Worm (Caenorhabditis elegans): ENCODE measurements around the gene sup-1.
A peak's percentile ranks its signal among the peaks of the same experiment; 100 is the strongest.

sup-1 gene

DNA sequence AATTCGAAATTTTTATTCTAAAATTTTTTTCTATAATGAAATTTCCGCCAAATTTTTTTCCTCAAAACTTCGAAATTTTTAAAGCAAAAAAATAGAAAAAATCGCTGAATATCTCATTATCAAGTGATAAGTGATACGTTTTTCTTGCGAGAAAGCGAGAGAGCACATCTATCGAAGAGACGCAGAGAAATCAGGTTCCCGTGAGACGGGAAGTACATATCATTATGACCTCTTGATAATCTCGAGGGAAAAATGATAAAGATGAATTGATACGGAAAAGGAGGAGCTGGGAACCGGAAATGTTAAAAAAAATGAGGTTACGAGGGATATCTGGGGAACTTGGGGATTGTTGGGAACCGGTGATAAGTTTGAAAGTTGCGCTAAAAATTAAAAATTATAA lies 10.4 kb downstream of the sup-1 start:
- TF ChIP-seq ceh-91 (GFP tag; IDR thresholded peaks at IDR 0.05) (no peak), die-1 (tag; optimal IDR thresholded peaks at IDR 0.05) (no peak), pha-4 (tag; optimal IDR thresholded peaks at IDR 0.05) (no peak), dpl-1 (GFP tag; optimal IDR thresholded peaks at IDR 0.05) (no peak), gei-17 (GFP tag; optimal IDR thresholded peaks at IDR 0.05) (no peak), madf-6 (GFP tag; IDR thresholded peaks at IDR 0.05) (no peak), mcd-1 (GFP tag; IDR thresholded peaks at IDR 0.05) (0 out of 2 replicates have a peak, but pooled peaks have one; percentile 7), nhr-80 (tag; optimal IDR thresholded peaks at IDR 0.05) (peak; percentile 4), F49E8.2 (tag; optimal IDR thresholded peaks at IDR 0.05; ENCODE audit: insufficient read depth) (no peak), mxl-1 (tag; optimal IDR thresholded peaks at IDR 0.05) (no peak), hmg-1.2 (GFP tag; IDR thresholded peaks at IDR 0.05) (peak; percentile 72), F10E7.11 (tag; optimal IDR thresholded peaks at IDR 0.05) (no peak), K11D2.4 (GFP tag; IDR thresholded peaks at IDR 0.05) (no peak), lin-40 (tag; optimal IDR thresholded peaks at IDR 0.05) (no peak), dpff-1 (tag; optimal IDR thresholded peaks at IDR 0.05) (no peak), lsy-27 (tag; optimal IDR thresholded peaks at IDR 0.05; ENCODE audit: borderline replicate concordance, insufficient read depth) (no peak), ztf-18 (tag; optimal IDR thresholded peaks at IDR 0.05) (no peak), ztf-6 (GFP tag; IDR thresholded peaks at IDR 0.05) (no peak), K12H6.12 (tag; optimal IDR thresholded peaks at IDR 0.05) (no peak)

DNA sequence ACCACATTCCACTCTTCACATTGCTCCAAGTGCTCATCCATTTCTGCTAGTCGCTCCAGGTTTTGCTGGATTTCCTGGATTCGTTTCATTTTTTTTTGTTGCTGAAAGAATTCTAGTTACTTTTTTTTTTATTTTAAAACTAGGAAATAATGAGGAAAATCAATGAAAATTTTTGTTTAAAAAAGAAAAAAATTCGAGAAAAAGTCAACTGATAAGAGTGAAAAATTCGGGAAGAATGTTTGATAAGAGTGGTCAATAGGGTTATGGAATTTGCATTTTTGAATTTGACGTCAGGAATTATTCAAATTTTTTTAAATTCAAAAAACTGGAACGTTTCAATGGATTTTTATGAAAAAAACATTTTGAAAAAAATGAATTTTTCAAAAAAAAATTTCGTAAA lies 10.8 kb downstream of the sup-1 start, which contains the start of gene Y41C4A.12:
Y41C4A.12 (minus strand) TSS at position 101 of the 400 bp plus-strand sequence.
- no peak for TF ChIP-seq snpc-4 (GFP tag; optimal IDR thresholded peaks at IDR 0.05)
- no peak for TF ChIP-seq snpc-4 (tag; optimal IDR thresholded peaks at IDR 0.05)
- no peak for TF ChIP-seq Y53F4B.3 (GFP tag; IDR thresholded peaks at IDR 0.05)
- no peak for TF ChIP-seq egrh-3 (GFP tag; IDR thresholded peaks at IDR 0.05)
- no peak for TF ChIP-seq snpc-1.3 (tag; optimal IDR thresholded peaks at IDR 0.05; ENCODE audit: insufficient read depth)
- TF ChIP-seq ets-4 (GFP tag; optimal IDR thresholded peaks at IDR 0.05) = no peak
- no peak for TF ChIP-seq cebp-1 (GFP tag; IDR thresholded peaks at IDR 0.05)
- no peak for TF ChIP-seq cebp-1 (tag; optimal IDR thresholded peaks at IDR 0.05)
- TF ChIP-seq repo-1 (tag; optimal IDR thresholded peaks at IDR 0.05) = no peak
- TF ChIP-seq aptf-3 (GFP tag; IDR thresholded peaks at IDR 0.05) = no peak
- TF ChIP-seq Y56A3A.18 (GFP tag; IDR thresholded peaks at IDR 0.05) = no peak

DNA sequence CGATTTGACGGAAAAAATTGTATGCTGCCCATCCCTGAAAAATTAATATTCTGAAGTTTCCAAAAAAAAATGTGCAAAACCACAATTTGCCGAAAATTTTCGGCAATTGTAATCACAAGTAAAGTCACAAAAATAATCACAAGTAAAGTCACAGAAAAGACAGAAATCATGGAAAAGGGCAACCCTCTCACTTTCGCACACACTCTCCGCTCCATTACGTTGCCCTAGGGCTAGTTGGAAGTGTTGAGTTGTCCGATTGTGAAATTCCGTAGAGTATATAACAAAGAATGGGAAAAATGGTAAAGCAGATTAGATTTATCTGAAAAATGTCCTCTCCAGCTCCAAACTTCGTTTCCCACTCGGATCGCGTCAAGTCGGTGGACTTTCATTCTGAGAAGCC lies 16.0 kb downstream of the sup-1 start, which contains the start of gene Y41C4A.32:
Y41C4A.32 (plus strand) TSS at position 302 of the 400 bp plus-strand sequence.
- TF ChIP-seq Y79H2A.3 (GFP tag; conservative IDR thresholded peaks at IDR 0.05) (no peak), efl-1 (GFP tag; optimal IDR thresholded peaks at IDR 0.05) (no peak), ztf-26 (tag; optimal IDR thresholded peaks at IDR 0.05) (no peak), let-607 (tag; optimal IDR thresholded peaks at IDR 0.05) (peak; percentile 96), lin-26 (GFP tag; IDR thresholded peaks at IDR 0.05) (no peak), mcd-1 (GFP tag; IDR thresholded peaks at IDR 0.05) (0 out of 2 replicates have a peak, but pooled peaks have one; percentile 7), cebp-1 (GFP tag; IDR thresholded peaks at IDR 0.05) (no peak), cebp-1 (tag; optimal IDR thresholded peaks at IDR 0.05) (peak; percentile 75), chd-7 (tag; optimal IDR thresholded peaks at IDR 0.05) (no peak), snpc-1.3 (tag; optimal IDR thresholded peaks at IDR 0.05; ENCODE audit: insufficient read depth) (no peak), nhr-80 (tag; optimal IDR thresholded peaks at IDR 0.05) (peak; percentile 19)

Data from whole organism, young adult.